Fruit fly (Drosophila melanogaster): ENCODE measurements around the gene CG16863.
A peak's percentile ranks its signal among the peaks of the same experiment; 100 is the strongest.

DNA sequence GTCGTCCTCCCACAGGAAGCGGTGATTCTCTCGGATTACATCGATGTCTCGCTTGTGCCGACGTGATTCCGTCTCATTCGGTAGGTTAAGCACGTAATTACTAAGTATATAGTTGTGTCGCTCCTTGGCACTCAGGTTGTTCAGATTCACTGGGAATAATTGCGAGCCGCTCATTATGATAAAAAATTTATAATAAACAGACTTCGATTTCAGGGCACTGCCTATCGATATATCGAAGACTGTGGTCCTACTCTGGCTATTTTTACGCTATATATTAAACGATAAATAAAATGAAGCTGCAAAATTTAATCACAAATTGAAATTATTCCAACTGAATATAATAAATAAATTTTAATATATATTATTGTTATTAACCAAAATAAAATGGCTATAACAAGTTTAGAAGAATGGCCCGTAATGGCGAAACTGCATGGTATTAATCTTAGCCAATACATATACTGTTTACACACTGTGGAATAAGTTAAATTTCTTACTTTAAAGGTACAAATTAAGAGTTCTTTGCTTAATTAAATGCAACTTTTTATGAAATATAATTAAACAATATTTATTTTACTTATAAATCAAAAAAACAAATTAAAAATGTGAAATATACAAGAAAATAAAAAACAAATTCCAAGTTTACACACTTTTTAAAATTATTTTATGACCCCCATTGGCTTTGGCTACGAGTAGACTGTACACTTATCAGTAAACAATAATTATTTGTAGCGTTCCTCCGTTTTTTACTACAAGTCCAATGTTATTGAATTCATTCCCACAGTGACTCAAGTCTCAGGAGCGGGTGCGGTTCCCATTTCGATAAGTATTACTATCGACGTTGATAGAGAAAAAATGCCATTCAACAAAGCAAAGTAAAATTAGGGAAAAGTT lies 7.2 kb upstream of the CG16863 start, which contains the start of gene Eato:
- TF ChIP-seq Dfd (GFP tag; optimal IDR thresholded peaks at IDR 0.05) (no peak), usp (GFP tag; optimal IDR thresholded peaks at IDR 0.05) (no peak), Rel (GFP tag; optimal IDR thresholded peaks at IDR 0.05) (no peak), Rel (tag; optimal IDR thresholded peaks at IDR 0.05) (peak; percentile 15), sage (GFP tag; optimal IDR thresholded peaks at IDR 0.05) (no peak), lola (GFP tag; optimal IDR thresholded peaks at IDR 0.05) (no peak), pan (optimal IDR thresholded peaks at IDR 0.05) (no peak), woc (GFP tag; optimal IDR thresholded peaks at IDR 0.05) (no peak), psq (GFP tag; optimal IDR thresholded peaks at IDR 0.05) (peak; percentile 25), dsf (GFP tag; optimal IDR thresholded peaks at IDR 0.05; ENCODE audit: borderline replicate concordance) (no peak)
